Worm (Caenorhabditis elegans) whole organism, late embryonic: ENCODE results near the gene rars-2.

Experiments
- F13H6.1 ChIP-seq: sonication (generic microtip); optimal IDR thresholded peaks from 2 replicates; lab custom pipeline; 2016; ENCODE audit warnings: missing genetic modification characterization, missing compliant biosample characterization
- Y22D7AL.16 ChIP-seq: sonication (generic microtip); optimal IDR thresholded peaks from 2 replicates; lab custom pipeline; 2016; ENCODE audit warnings: missing genetic modification characterization, missing compliant biosample characterization
- ceh-18 ChIP-seq: sonication (generic microtip); optimal IDR thresholded peaks from 2 replicates; lab custom pipeline; 2016; ENCODE audit warnings: missing genetic modification characterization, missing compliant biosample characterization
- ceh-19 ChIP-seq: fragments of 200-800 bp; sonication (Bioruptor generic); optimal IDR thresholded peaks from 2 replicates; lab custom pipeline; 2018; ENCODE audit warnings: mild to moderate bottlenecking, missing genetic modification characterization, missing compliant biosample characterization
- ceh-2 ChIP-seq: sonication (generic microtip); optimal IDR thresholded peaks from 2 replicates; lab custom pipeline; 2016; ENCODE audit warnings: missing genotype, missing genetic modification characterization, missing compliant biosample characterization
- ceh-22 ChIP-seq: sonication (generic microtip); optimal IDR thresholded peaks from 2 replicates; lab custom pipeline; 2017; ENCODE audit warnings: missing biosample characterization, missing genetic modification characterization
- ceh-31 ChIP-seq: sonication (generic microtip); optimal IDR thresholded peaks from 2 replicates; lab custom pipeline; 2016; ENCODE audit warnings: missing genetic modification characterization, missing compliant biosample characterization
- dmd-4 ChIP-seq: sonication (generic microtip); optimal IDR thresholded peaks from 2 replicates; lab custom pipeline; 2016; ENCODE audit warnings: borderline replicate concordance, missing genetic modification characterization, missing compliant biosample characterization
- elt-2 ChIP-seq: sonication (generic microtip); optimal IDR thresholded peaks from 2 replicates; lab custom pipeline; 2016; ENCODE audit warnings: missing genetic modification reagents, missing genetic modification characterization, missing compliant biosample characterization
- fkh-10 ChIP-seq: fragments of 150-350 bp; optimal IDR thresholded peaks from 2 replicates; lab custom pipeline; 2014; ENCODE audit warnings: missing biosample characterization, missing genetic modification reagents, missing genetic modification characterization
- gmeb-2 ChIP-seq: sonication (generic microtip); optimal IDR thresholded peaks from 2 replicates; lab custom pipeline; 2016; ENCODE audit warnings: missing genetic modification characterization, inconsistent platforms, missing compliant biosample characterization
- hlh-13 ChIP-seq: fragments of 200-800 bp; sonication (Bioruptor generic); optimal IDR thresholded peaks from 2 replicates; lab custom pipeline; 2018; ENCODE audit warnings: mild to moderate bottlenecking, missing genetic modification characterization, missing compliant biosample characterization
- hlh-15 ChIP-seq: sonication (generic microtip); optimal IDR thresholded peaks from 2 replicates; lab custom pipeline; 2016; ENCODE audit warnings: missing genetic modification characterization, missing compliant biosample characterization
- lin-11 ChIP-seq: fragments of 200-800 bp; sonication (Bioruptor generic); optimal IDR thresholded peaks from 2 replicates; lab custom pipeline; 2018; ENCODE audit warnings: mild to moderate bottlenecking, missing genetic modification characterization, missing compliant biosample characterization
- npax-4 ChIP-seq: sonication (generic microtip); optimal IDR thresholded peaks from 2 replicates; lab custom pipeline; 2016; ENCODE audit warnings: missing genetic modification characterization, missing compliant biosample characterization
- pag-3 ChIP-seq: sonication (generic microtip); optimal IDR thresholded peaks from 2 replicates; lab custom pipeline; 2016; ENCODE audit warnings: missing compliant biosample characterization, missing genetic modification characterization, borderline replicate concordance
- pax-1 ChIP-seq: fragments of 150-350 bp; optimal IDR thresholded peaks from 2 replicates; lab custom pipeline; 2014; ENCODE audit warnings: missing biosample characterization, missing genetic modification characterization
- pha-4 ChIP-seq: fragments of 150-350 bp; optimal IDR thresholded peaks from 2 replicates; lab custom pipeline; 2018; ENCODE audit warnings: missing biosample characterization, missing genetic modification reagents, missing genetic modification characterization
- pqm-1 ChIP-seq: sonication (generic microtip); optimal IDR thresholded peaks from 2 replicates; lab custom pipeline; 2016; ENCODE audit warnings: missing genetic modification characterization, missing compliant biosample characterization
- ref-2 ChIP-seq: sonication (generic microtip); optimal IDR thresholded peaks from 2 replicates; lab custom pipeline; 2016; ENCODE audit warnings: missing genetic modification characterization, missing compliant biosample characterization
- rnt-1 ChIP-seq: sonication (generic microtip); optimal IDR thresholded peaks from 2 replicates; lab custom pipeline; 2016; ENCODE audit warnings: missing genetic modification characterization, missing compliant biosample characterization
- syd-9 ChIP-seq: sonication (generic microtip); optimal IDR thresholded peaks from 2 replicates; lab custom pipeline; 2016; ENCODE audit warnings: mild to moderate bottlenecking, missing genetic modification characterization, moderate library complexity, missing compliant biosample characterization
- tbx-2 ChIP-seq: sonication (generic microtip); optimal IDR thresholded peaks from 2 replicates; lab custom pipeline; 2016; ENCODE audit warnings: missing genetic modification characterization, missing compliant biosample characterization
- tbx-7 ChIP-seq: sonication (generic microtip); optimal IDR thresholded peaks from 2 replicates; lab custom pipeline; 2016; ENCODE audit warnings: missing genotype, missing genetic modification characterization, missing compliant biosample characterization
- unc-42 ChIP-seq: sonication (generic microtip); optimal IDR thresholded peaks from 2 replicates; lab custom pipeline; 2016; ENCODE audit warnings: missing genotype, missing genetic modification characterization, missing compliant biosample characterization
- unc-55 ChIP-seq: sonication (generic microtip); optimal IDR thresholded peaks from 2 replicates; lab custom pipeline; 2017; ENCODE audit warnings: missing biosample characterization, missing genetic modification reagents, missing genetic modification characterization
- ztf-16 ChIP-seq: sonication (generic microtip); optimal IDR thresholded peaks from 2 replicates; lab custom pipeline; 2017; ENCODE audit warnings: missing genetic modification characterization, missing compliant biosample characterization

The rars-2 gene

ce11 chrII:6122641-6123424 is 2.5 kb upstream of the rars-2 start:
- no peak for TF ChIP-seq dmd-4 (tag; lab: Kevin White, UChicago)
- TF ChIP-seq elt-2, result peak; percentile 83

- TF ChIP-seq ceh-22 (tag; lab: Kevin White, UChicago) (no peak), tbx-7 (no peak), ceh-2 (no peak)
Observed at ce11 chrII:6123513-6123912, 1.8 kb upstream of the rars-2 start, which contains the start of gene C29H12.2. C29H12.2 (plus strand) TSS chrII:6123809.

ce11 chrII:6132595-6132994 is 7.2 kb downstream of the rars-2 start, which contains the start of gene abts-3:
abts-3 (plus strand) TSS chrII:6132895.
- TF ChIP-seq ztf-16 (tag; lab: Kevin White, UChicago), result no peak
- no peak for TF ChIP-seq F13H6.1
- TF ChIP-seq hlh-13 (GFP tag; lab: Kevin White, UChicago), result no peak
- TF ChIP-seq pax-1 (tag; lab: Kevin White, UChicago), result no peak
- no peak for TF ChIP-seq tbx-2 (tag; lab: Kevin White, UChicago)
- TF ChIP-seq tbx-7, result no peak
- no peak for TF ChIP-seq ceh-18 (tag; lab: Kevin White, UChicago)

ce11 chrII:6135530-6135929 is 10.2 kb downstream of the rars-2 start:
- TF ChIP-seq Y22D7AL.16 (tag; lab: Kevin White, UChicago), result no peak
- TF ChIP-seq pag-3, result no peak
- TF ChIP-seq ceh-22 (tag; lab: Kevin White, UChicago), result no peak
- TF ChIP-seq ceh-19, result no peak
- TF ChIP-seq fkh-10 (GFP tag; lab: Kevin White, UChicago), result no peak
- no peak for TF ChIP-seq lin-11

ce11 chrII:6136712-6137111 is 11.4 kb downstream of the rars-2 start:
- TF ChIP-seq tbx-7 (no peak), F13H6.1 (no peak), Y22D7AL.16 (tag; lab: Kevin White, UChicago) (no peak), pqm-1 (tag; lab: Kevin White, UChicago) (no peak), pha-4 (tag; lab: Kevin White, UChicago) (no peak), pax-1 (tag; lab: Kevin White, UChicago) (no peak), syd-9 (no peak), unc-42 (tag; lab: Kevin White, UChicago) (no peak), gmeb-2 (tag; lab: Kevin White, UChicago) (no peak), ref-2 (no peak), rnt-1 (tag; lab: Kevin White, UChicago) (peak; percentile 3), unc-55 (GFP tag; lab: Kevin White, UChicago) (peak; percentile 71), ceh-31 (tag; lab: Kevin White, UChicago) (no peak), ceh-18 (tag; lab: Kevin White, UChicago) (peak; percentile 37)

- peak; percentile 71 for TF ChIP-seq unc-42 (tag; lab: Kevin White, UChicago)
- TF ChIP-seq lin-11, result no peak
- TF ChIP-seq gmeb-2 (tag; lab: Kevin White, UChicago), result no peak
- TF ChIP-seq, all 69 proteins: peak for 1
Observed at ce11 chrII:6138138-6138537, 12.8 kb downstream of the rars-2 start.

- TF ChIP-seq hlh-15 (tag; lab: Kevin White, UChicago) (no peak), unc-42 (tag; lab: Kevin White, UChicago) (peak; percentile 69)
- TF ChIP-seq, all 69 proteins: peak for 1
Observed at ce11 chrII:6139484-6139883, 14.1 kb downstream of the rars-2 start.

ce11 chrII:6142539-6142938 is 17.2 kb downstream of the rars-2 start:
- TF ChIP-seq unc-42 (tag; lab: Kevin White, UChicago), result peak; percentile 53
- TF ChIP-seq npax-4 (tag; lab: Kevin White, UChicago), result no peak
